Fruit fly (Drosophila melanogaster) whole organism, prepupa: ENCODE results near the gene pie.

Experiments
- CG10631 ChIP-seq: fragments of 200-800 bp; sonication (Bioruptor generic); optimal IDR thresholded peaks from 2 replicates; lab custom pipeline; 2016; ENCODE audit warnings: missing biosample characterization, missing genetic modification characterization
- CG10669 ChIP-seq: fragments of 200-800 bp; sonication (Bioruptor generic); optimal IDR thresholded peaks from 3 replicates; lab custom pipeline; 2018; ENCODE audit warnings: missing biosample characterization, mild to moderate bottlenecking, missing genetic modification characterization, moderate library complexity
- CG11294 ChIP-seq: fragments of 200-800 bp; sonication (Bioruptor generic); IDR thresholded peaks from 2 replicates; pipeline ENCODE4 v1.3.6; 2022; ENCODE audit warnings: missing biosample characterization, missing genetic modification characterization
- CG11762 ChIP-seq: fragments of 200-800 bp; sonication (Bioruptor generic); optimal IDR thresholded peaks from 3 replicates; lab custom pipeline; 2016; ENCODE audit warnings: missing biosample characterization, missing genetic modification characterization; ENCODE audit not compliant: insufficient read depth
- CG15336 ChIP-seq: fragments of 200-800 bp; sonication (Bioruptor generic); IDR thresholded peaks from 2 replicates; pipeline ENCODE4 v1.3.6; 2022; ENCODE audit warnings: missing biosample characterization, missing genetic modification characterization
- CG1621 ChIP-seq: fragments of 200-800 bp; sonication (Bioruptor generic); optimal IDR thresholded peaks from 3 replicates; lab custom pipeline; 2018; ENCODE audit warnings: missing biosample characterization, mild to moderate bottlenecking, missing genetic modification characterization
- CG16779 ChIP-seq: fragments of 200-800 bp; sonication (Bioruptor generic); optimal IDR thresholded peaks from 3 replicates; lab custom pipeline; 2017; ENCODE audit warnings: missing biosample characterization, mild to moderate bottlenecking, missing genetic modification characterization
- CG3032 ChIP-seq: fragments of 200-800 bp; optimal IDR thresholded peaks from 2 replicates; lab custom pipeline; 2019; ENCODE audit warnings: missing biosample characterization, mild to moderate bottlenecking, missing genetic modification characterization, moderate library complexity
- CG34406 ChIP-seq: fragments of 200-800 bp; sonication (Bioruptor generic); optimal IDR thresholded peaks from 3 replicates; lab custom pipeline; 2016; ENCODE audit warnings: missing biosample characterization, missing genetic modification characterization
- CG4318 ChIP-seq: fragments of 200-800 bp; sonication (Bioruptor generic); optimal IDR thresholded peaks from 3 replicates; lab custom pipeline; 2017; ENCODE audit warnings: missing biosample characterization, mild to moderate bottlenecking, missing genetic modification characterization
- CG6276 ChIP-seq: fragments of 200-800 bp; sonication (Bioruptor generic); optimal IDR thresholded peaks from 2 replicates; lab custom pipeline; 2017; ENCODE audit warnings: missing biosample characterization, mild to moderate bottlenecking, missing genetic modification characterization
- CG6792 ChIP-seq: fragments of 200-800 bp; sonication (Bioruptor generic); optimal IDR thresholded peaks from 3 replicates; lab custom pipeline; 2016; ENCODE audit warnings: missing biosample characterization, missing genetic modification characterization
- CG6808 ChIP-seq: fragments of 200-800 bp; sonication (Bioruptor generic); optimal IDR thresholded peaks from 3 replicates; lab custom pipeline; 2017; ENCODE audit warnings: missing biosample characterization, missing genetic modification characterization, mild to moderate bottlenecking, moderate library complexity, missing genetic modification reagents
- CG6854 ChIP-seq: fragments of 200-800 bp; sonication (Bioruptor generic); optimal IDR thresholded peaks from 2 replicates; lab custom pipeline; 2017; ENCODE audit warnings: missing biosample characterization, mild to moderate bottlenecking, missing genetic modification characterization
- CG7368 ChIP-seq: fragments of 200-800 bp; sonication (Bioruptor generic); optimal IDR thresholded peaks from 3 replicates; lab custom pipeline; 2016; ENCODE audit warnings: missing biosample characterization, missing genetic modification characterization
- CG8119 ChIP-seq: fragments of 200-800 bp; sonication (Bioruptor generic); IDR thresholded peaks from 3 replicates; pipeline ENCODE4 v1.3.6; 2022; ENCODE audit warnings: missing biosample characterization, missing genetic modification characterization
- CG8319 ChIP-seq: fragments of 200-800 bp; sonication (Bioruptor generic); optimal IDR thresholded peaks from 3 replicates; lab custom pipeline; 2016; ENCODE audit warnings: missing biosample characterization, missing genetic modification characterization
- Eip78C ChIP-seq: fragments of 200-800 bp; sonication (Bioruptor generic); peaks from one replicate; lab custom pipeline; 2016; ENCODE audit warnings: missing biosample characterization, missing genetic modification characterization
- Eip93F ChIP-seq: fragments of 200-800 bp; sonication (Bioruptor generic); optimal IDR thresholded peaks from 2 replicates; lab custom pipeline; 2016; ENCODE audit warnings: missing biosample characterization, mild to moderate bottlenecking, missing genetic modification characterization
- Ets96B ChIP-seq: fragments of 200-800 bp; optimal IDR thresholded peaks from 2 replicates; lab custom pipeline; 2019; ENCODE audit warnings: missing biosample characterization, mild to moderate bottlenecking, missing genetic modification characterization, moderate library complexity
- Gug ChIP-seq: fragments of 200-800 bp; sonication (Bioruptor generic); IDR thresholded peaks from 2 replicates; pipeline ENCODE4 v1.3.6; 2022; ENCODE audit warnings: missing biosample characterization, missing genetic modification characterization
- Hr38 ChIP-seq: sonication (Bioruptor generic); optimal IDR thresholded peaks from 2 replicates; lab custom pipeline; 2016; ENCODE audit warnings: missing biosample characterization, missing genetic modification characterization
- Hr39 ChIP-seq: fragments of 200-800 bp; sonication (Bioruptor generic); optimal IDR thresholded peaks from 2 replicates; lab custom pipeline; 2016; ENCODE audit warnings: missing biosample characterization, missing genetic modification characterization
- Lpt ChIP-seq: fragments of 200-800 bp; sonication (Bioruptor generic); optimal IDR thresholded peaks from 3 replicates; lab custom pipeline; 2016; ENCODE audit warnings: missing biosample characterization, missing genetic modification characterization
- Met ChIP-seq: fragments of 200-800 bp; sonication (Bioruptor generic); optimal IDR thresholded peaks from 3 replicates; lab custom pipeline; 2016; ENCODE audit warnings: missing biosample characterization, missing genetic modification characterization
- OdsH ChIP-seq: fragments of 200-800 bp; sonication (Bioruptor generic); optimal IDR thresholded peaks from 3 replicates; lab custom pipeline; 2016; ENCODE audit warnings: missing biosample characterization, missing genetic modification characterization
- Sox102F ChIP-seq: fragments of 200-800 bp; sonication (Bioruptor generic); optimal IDR thresholded peaks from 2 replicates; lab custom pipeline; 2016; ENCODE audit warnings: missing biosample characterization, mild to moderate bottlenecking, missing genetic modification characterization
- Sox15 ChIP-seq: fragments of 200-800 bp; sonication (Bioruptor generic); optimal IDR thresholded peaks from 3 replicates; lab custom pipeline; 2016; ENCODE audit warnings: missing biosample characterization, missing genetic modification characterization
- achi ChIP-seq: fragments of 200-800 bp; sonication (Bioruptor generic); optimal IDR thresholded peaks from 3 replicates; lab custom pipeline; 2016; ENCODE audit warnings: missing biosample characterization, missing genetic modification characterization
- acj6 ChIP-seq: fragments of 200-800 bp; sonication (Bioruptor generic); optimal IDR thresholded peaks from 3 replicates; lab custom pipeline; 2016; ENCODE audit warnings: missing biosample characterization, missing genetic modification characterization
- cyc ChIP-seq: fragments of 200-800 bp; sonication (Bioruptor generic); optimal IDR thresholded peaks from 3 replicates; lab custom pipeline; 2016; ENCODE audit warnings: missing biosample characterization, missing genetic modification characterization
- dac ChIP-seq: fragments of 200-800 bp; sonication (Bioruptor generic); optimal IDR thresholded peaks from 2 replicates; lab custom pipeline; 2017; ENCODE audit warnings: missing biosample characterization, mild to moderate bottlenecking, missing genetic modification characterization
- dsx ChIP-seq: fragments of 200-800 bp; optimal IDR thresholded peaks from 3 replicates; lab custom pipeline; 2019; ENCODE audit warnings: missing biosample characterization, mild to moderate bottlenecking, missing genetic modification characterization, moderate library complexity; ENCODE audit not compliant: poor library complexity, severe bottlenecking
- esn ChIP-seq: fragments of 200-800 bp; sonication (Bioruptor generic); optimal IDR thresholded peaks from 2 replicates; lab custom pipeline; 2016; ENCODE audit warnings: missing biosample characterization, mild to moderate bottlenecking, missing genetic modification characterization, moderate library complexity
- fd59A ChIP-seq: fragments of 200-800 bp; sonication (Bioruptor generic); optimal IDR thresholded peaks from 2 replicates; lab custom pipeline; 2017; ENCODE audit warnings: missing biosample characterization, mild to moderate bottlenecking, missing genetic modification characterization, missing genetic modification reagents
- fkh ChIP-seq: fragments of 200-800 bp; sonication (Bioruptor generic); optimal IDR thresholded peaks from 3 replicates; lab custom pipeline; 2017; ENCODE audit warnings: missing biosample characterization, mild to moderate bottlenecking, missing genetic modification characterization, moderate library complexity
- pdm3 ChIP-seq: fragments of 200-800 bp; sonication (Bioruptor generic); optimal IDR thresholded peaks from 3 replicates; lab custom pipeline; 2016; ENCODE audit warnings: missing biosample characterization, missing genetic modification characterization
- ss ChIP-seq, 2 experiments: fragments of 200-800 bp; sonication (Bioruptor generic); optimal IDR thresholded peaks; 2 replicates in 1 of 2; 3 replicates in 1 of 2; lab custom pipeline; 2017 to 2018; ENCODE audit warnings: mild to moderate bottlenecking in 2 of 2, missing biosample characterization in 2 of 2, missing genetic modification characterization in 2 of 2, moderate library complexity in 1 of 2
- vri ChIP-seq: fragments of 200-800 bp; sonication (Bioruptor generic); optimal IDR thresholded peaks from 3 replicates; lab custom pipeline; 2016; ENCODE audit warnings: missing biosample characterization, mild to moderate bottlenecking, missing genetic modification characterization

The pie gene

DNA sequence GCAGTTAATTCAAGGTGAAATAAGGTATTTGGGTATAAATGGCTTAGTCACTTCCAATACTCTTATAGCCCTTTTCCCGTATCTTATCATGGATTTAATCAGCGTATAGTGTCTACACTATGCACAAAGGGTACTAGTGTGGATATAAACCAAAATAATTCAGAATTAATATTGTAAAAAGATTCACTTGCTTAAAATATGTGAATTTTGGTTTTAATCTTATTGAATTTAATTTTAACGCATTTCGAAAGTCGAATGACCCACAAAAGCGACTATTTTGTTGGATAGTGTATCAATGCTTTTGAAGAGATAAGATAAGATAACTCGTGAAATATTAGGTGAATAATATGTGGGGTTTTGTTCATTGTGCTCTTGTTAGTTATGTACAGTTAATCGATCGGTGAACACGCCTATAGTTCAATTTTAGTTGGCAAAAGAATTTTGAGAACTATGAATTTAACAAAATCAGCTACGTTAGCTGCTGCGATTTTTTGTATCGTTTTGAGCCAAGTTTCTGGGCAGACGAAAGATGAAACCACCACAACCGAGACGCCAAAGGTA, 40.6 kb downstream of the pie start, which contains the start of gene CG5096 (continued):
- TF ChIP-seq Met (GFP tag; lab: Kevin White, UChicago) (peak; percentile 80), Gug (GFP tag; lab: Robert Waterston, UW) (no peak; the same call in 1 of the 2 replicates), acj6 (GFP tag; lab: Kevin White, UChicago) (peak; percentile 60)

DNA sequence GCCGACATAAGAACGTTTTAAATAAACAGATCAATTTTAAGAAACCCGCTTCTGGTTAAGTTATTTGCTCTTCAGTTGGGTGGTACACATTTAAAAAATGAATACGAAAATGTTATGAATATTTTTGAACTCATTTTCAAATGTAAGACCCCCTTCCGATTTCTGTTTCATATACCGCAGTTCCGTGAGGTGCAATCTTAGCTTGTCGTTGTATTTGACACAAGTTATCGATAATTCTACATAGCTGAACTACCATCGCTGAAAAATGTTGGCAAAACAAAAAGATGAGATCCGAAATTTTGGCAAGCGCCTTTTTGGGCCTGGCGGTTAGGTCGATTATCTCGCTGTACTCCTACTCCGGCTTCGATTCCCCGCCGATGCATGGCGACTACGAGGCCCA, 42.7 kb downstream of the pie start, which contains the start of gene gny:
TSS of gene gny (plus strand) at position 239 of the 400 bp plus-strand sequence.
- peak; percentile 18 for TF ChIP-seq Eip78C (GFP tag; lab: Kevin White, UChicago)
- no peak for TF ChIP-seq CG6276
- no peak for TF ChIP-seq CG16779

DNA sequence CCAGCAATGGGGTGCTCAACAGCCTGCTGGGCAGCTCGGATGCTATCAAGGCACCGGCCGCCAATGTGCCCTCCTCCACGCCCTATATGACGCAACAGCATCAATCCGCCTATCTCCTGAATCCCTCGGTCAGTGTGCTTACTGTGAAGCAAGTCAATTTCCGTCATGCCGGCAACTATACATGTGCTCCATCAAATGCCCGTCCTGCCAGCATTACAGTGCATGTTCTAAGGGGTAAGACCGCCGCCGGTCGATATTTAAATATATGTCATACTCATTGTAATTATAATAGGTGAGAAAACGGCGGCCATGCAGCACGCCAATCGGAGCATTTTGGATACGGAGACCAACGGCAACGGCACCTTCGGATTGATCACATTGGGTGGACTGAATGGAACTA, 43.9 kb downstream of the pie start:
- TF ChIP-seq pdm3 (GFP tag; lab: Kevin White, UChicago) = no peak
- no peak for TF ChIP-seq Lpt (GFP tag; lab: Kevin White, UChicago)
- no peak for TF ChIP-seq CG11294 (GFP tag; lab: Robert Waterston, UW)
- no peak for TF ChIP-seq dac
- no peak for TF ChIP-seq Sox102F (GFP tag; lab: Kevin White, UChicago)
- no peak for TF ChIP-seq CG1621 (tag; lab: Kevin White, UChicago)
- TF ChIP-seq CG6854 (GFP tag; lab: Kevin White, UChicago) = no peak
- no peak for TF ChIP-seq OdsH (GFP tag; lab: Kevin White, UChicago)
- no peak for TF ChIP-seq cyc (GFP tag; lab: Kevin White, UChicago)
- no peak for TF ChIP-seq CG15336 (GFP tag; lab: Robert Waterston, UW)
- TF ChIP-seq Sox15 (GFP tag; lab: Kevin White, UChicago) = no peak
- no peak for TF ChIP-seq CG4318 (GFP tag; lab: Kevin White, UChicago)

DNA sequence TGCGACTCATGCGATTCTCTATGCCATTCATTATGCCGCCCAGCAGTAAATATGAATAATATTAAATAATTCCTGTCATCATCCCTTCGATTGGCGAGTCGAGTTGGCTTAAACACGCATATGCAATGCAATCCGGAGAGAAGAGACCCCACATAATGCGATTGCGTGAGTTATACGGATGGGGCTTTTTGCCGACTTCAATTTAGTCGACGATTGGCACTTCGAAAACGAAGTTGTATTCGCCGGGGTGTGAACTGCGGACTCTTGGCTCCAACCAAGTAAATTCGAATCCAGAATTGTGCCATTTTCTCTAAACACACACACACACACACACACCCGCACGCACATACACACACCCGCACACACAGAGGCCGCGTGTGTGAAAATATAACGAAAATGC, 46.3 kb downstream of the pie start:
- TF ChIP-seq Hr39 (GFP tag; lab: Kevin White, UChicago) = no peak
- no peak for TF ChIP-seq Hr38 (GFP tag; lab: Kevin White, UChicago)
- TF ChIP-seq Eip93F = no peak
- TF ChIP-seq CG11762 (GFP tag; lab: Kevin White, UChicago) = no peak
- TF ChIP-seq CG8319 (GFP tag; lab: Kevin White, UChicago) = no peak
- no peak for TF ChIP-seq CG8119 (GFP tag; lab: Robert Waterston, UW)
- TF ChIP-seq Met (GFP tag; lab: Kevin White, UChicago) = no peak
- no peak for TF ChIP-seq ss (GFP tag; optimal IDR thresholded peaks at IDR 0.05; lab: Kevin White, UChicago)

DNA sequence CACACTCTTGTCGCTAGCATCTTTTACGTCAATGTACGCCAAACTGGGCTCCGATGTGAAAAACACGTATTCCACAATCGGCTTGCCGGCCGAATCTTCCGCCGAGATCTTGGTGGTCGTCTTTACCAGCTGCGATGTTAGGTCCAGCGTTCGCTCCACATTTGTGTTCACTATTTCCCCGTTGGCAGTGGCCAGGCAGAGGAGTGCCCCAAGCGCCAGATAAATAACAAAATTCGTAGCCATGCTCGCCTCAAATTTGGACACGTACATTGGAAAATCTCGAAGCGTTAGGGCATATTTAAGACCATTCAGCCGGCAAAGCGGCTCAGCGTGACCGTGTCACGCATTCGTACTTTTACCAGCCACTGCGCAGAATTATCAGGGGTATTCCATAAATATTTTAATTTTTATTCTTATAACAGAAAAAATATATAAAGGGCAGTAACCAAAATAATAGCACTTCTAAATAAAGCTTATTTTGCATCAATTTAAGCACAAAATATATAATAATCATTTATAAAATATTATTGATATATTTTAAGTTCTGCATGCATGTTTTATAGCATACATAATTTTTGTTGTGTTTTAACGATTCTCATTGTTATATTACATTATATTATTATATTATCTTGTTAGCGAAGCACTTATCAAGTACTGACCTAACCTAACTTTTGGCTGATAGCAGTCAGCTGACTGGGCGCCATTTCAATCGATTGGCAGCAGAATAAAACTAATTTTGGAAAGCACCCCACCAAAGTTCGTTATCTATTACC, 46.9 kb downstream of the pie start, which contains the start of the genes CG33303 and dpr19:
TSS of gene CG33303 (minus strand) at position 294 of the 773 bp plus-strand sequence.
TSS of gene dpr19 (plus strand) at position 705 of the 773 bp plus-strand sequence.
- TF ChIP-seq achi (GFP tag; lab: Kevin White, UChicago) = peak; percentile 8
- peak; percentile 24 for TF ChIP-seq CG6808 (GFP tag; lab: Kevin White, UChicago)
- no peak for TF ChIP-seq OdsH (GFP tag; lab: Kevin White, UChicago)
- TF ChIP-seq fkh = no peak
- no peak for TF ChIP-seq vri (GFP tag; lab: Kevin White, UChicago)
- no peak for TF ChIP-seq CG7368
- TF ChIP-seq Gug (GFP tag; lab: Robert Waterston, UW) = peak; percentile 22; the same call in 1 of the 2 replicates
- peak; percentile 36 for TF ChIP-seq dsx (GFP tag; lab: Kevin White, UChicago)
- no peak for TF ChIP-seq CG6276
- peak; percentile 60 for TF ChIP-seq Ets96B (tag; lab: Kevin White, UChicago)
- no peak for TF ChIP-seq acj6 (GFP tag; lab: Kevin White, UChicago)
- TF ChIP-seq CG6854 (GFP tag; lab: Kevin White, UChicago) = peak; percentile 43
- TF ChIP-seq fd59A (GFP tag; lab: Kevin White, UChicago) = no peak
- TF ChIP-seq CG10669 (GFP tag; lab: Kevin White, UChicago) = peak; percentile 7
- TF ChIP-seq Eip78C (GFP tag; lab: Kevin White, UChicago) = peak; percentile 70
- TF ChIP-seq CG34406 = peak; percentile 51
- peak; percentile 37 for TF ChIP-seq CG6792
- TF ChIP-seq CG15336 (GFP tag; lab: Robert Waterston, UW) = peak; percentile 79
- peak; percentile 67; the same call in 2 of the 3 replicates for TF ChIP-seq CG8119 (GFP tag; lab: Robert Waterston, UW)
- peak; percentile 49 for TF ChIP-seq esn (GFP tag; lab: Kevin White, UChicago)
- TF ChIP-seq CG10631 (GFP tag; lab: Kevin White, UChicago) = peak; percentile 46
- no peak for TF ChIP-seq CG4318 (GFP tag; lab: Kevin White, UChicago)
- TF ChIP-seq CG3032 (tag; lab: Kevin White, UChicago) = peak; percentile 65
